Fruit fly (Drosophila melanogaster) whole organism, embryonic: ENCODE data around the gene Cyt-c-d.
A peak's percentile ranks its signal among the peaks of the same experiment; 100 is the strongest.

Source experiments
- BEAF-32 ChIP-seq: fragments of 200-800 bp; sonication (Bioruptor generic); optimal IDR thresholded peaks from 3 replicates; lab custom pipeline; 2017; ENCODE audit warnings: missing biosample characterization, missing genetic modification characterization, mild to moderate bottlenecking, moderate library complexity, missing genetic modification reagents
- CG10543 ChIP-seq: fragments of 200-800 bp; sonication (Bioruptor generic); optimal IDR thresholded peaks from 3 replicates; lab custom pipeline; 2017; ENCODE audit warnings: missing biosample characterization, mild to moderate bottlenecking, missing genetic modification characterization, moderate library complexity
- CG12391 ChIP-seq: fragments of 200-800 bp; sonication (Bioruptor generic); optimal IDR thresholded peaks from 3 replicates; lab custom pipeline; 2018; ENCODE audit warnings: missing biosample characterization, mild to moderate bottlenecking, missing genetic modification characterization, moderate library complexity
- CG13287 ChIP-seq: fragments of 200-800 bp; sonication (Bioruptor generic); IDR thresholded peaks from 2 replicates; pipeline ENCODE4 v1.3.6; 2022; ENCODE audit warnings: missing biosample characterization, missing genetic modification characterization; ENCODE audit not compliant: partially characterized antibody
- CG14860 ChIP-seq: fragments of 200-800 bp; sonication (Bioruptor generic); IDR thresholded peaks from 3 replicates; pipeline ENCODE4 v1.3.6; 2022; ENCODE audit warnings: missing biosample characterization, missing genetic modification characterization; ENCODE audit not compliant: partially characterized antibody
- CG1603 ChIP-seq: fragments of 200-800 bp; sonication (Bioruptor generic); optimal IDR thresholded peaks from 2 replicates; lab custom pipeline; 2019; ENCODE audit warnings: missing biosample characterization, mild to moderate bottlenecking, missing genetic modification characterization, moderate library complexity
- CG16813 ChIP-seq: fragments of 200-800 bp; sonication (Bioruptor generic); IDR thresholded peaks from 3 replicates; pipeline ENCODE4 v1.3.6; 2022; ENCODE audit warnings: missing biosample characterization, missing genetic modification characterization; ENCODE audit not compliant: partially characterized antibody
- CG18619 ChIP-seq: fragments of 200-800 bp; sonication (Bioruptor generic); optimal IDR thresholded peaks from 3 replicates; lab custom pipeline; 2017; ENCODE audit warnings: missing biosample characterization, mild to moderate bottlenecking, missing genetic modification characterization
- CG2116 ChIP-seq: fragments of 200-800 bp; sonication (Bioruptor generic); optimal IDR thresholded peaks from 3 replicates; lab custom pipeline; 2018; ENCODE audit warnings: missing biosample characterization, mild to moderate bottlenecking, missing genetic modification characterization
- CG2875 ChIP-seq: fragments of 200-800 bp; sonication (Bioruptor generic); optimal IDR thresholded peaks from 2 replicates; lab custom pipeline; 2017; ENCODE audit warnings: missing biosample characterization, mild to moderate bottlenecking, missing genetic modification characterization, missing genetic modification reagents
- CG33213 ChIP-seq: fragments of 200-800 bp; sonication (Bioruptor generic); optimal IDR thresholded peaks from 3 replicates; lab custom pipeline; 2016; ENCODE audit warnings: missing biosample characterization, missing genetic modification characterization
- CG6272 ChIP-seq: fragments of 200-800 bp; sonication (Bioruptor generic); IDR thresholded peaks from 2 replicates; pipeline ENCODE4 v1.3.6; 2022; ENCODE audit warnings: missing biosample characterization, missing genetic modification characterization
- CG7357 ChIP-seq: fragments of 200-800 bp; sonication (Bioruptor generic); IDR thresholded peaks from 3 replicates; pipeline ENCODE4 v1.3.6; 2022; ENCODE audit warnings: missing biosample characterization, missing genetic modification characterization
- CG7839 ChIP-seq: fragments of 200-800 bp; sonication (Bioruptor generic); optimal IDR thresholded peaks from 3 replicates; lab custom pipeline; 2018; ENCODE audit warnings: missing biosample characterization, mild to moderate bottlenecking, missing genetic modification characterization, moderate library complexity
- CG7963 ChIP-seq: fragments of 200-800 bp; sonication (Bioruptor generic); IDR thresholded peaks from 3 replicates; pipeline ENCODE4 v1.3.6; 2022; ENCODE audit warnings: missing biosample characterization, missing genetic modification characterization; ENCODE audit not compliant: partially characterized antibody
- CG8478 ChIP-seq: fragments of >200 bp; optimal IDR thresholded peaks from 2 replicates; lab custom pipeline; 2018
- Dip2 ChIP-seq: fragments of 200-800 bp; sonication (Bioruptor generic); IDR thresholded peaks from 2 replicates; pipeline ENCODE4 v1.3.6; 2022; ENCODE audit warnings: missing biosample characterization, missing genetic modification characterization
- Dp ChIP-seq: fragments of 200-800 bp; sonication (Bioruptor generic); optimal IDR thresholded peaks from 2 replicates; lab custom pipeline; 2018; ENCODE audit warnings: missing biosample characterization, mild to moderate bottlenecking, missing genetic modification characterization, moderate library complexity
- Drgx ChIP-seq: fragments of 200-800 bp; sonication (Bioruptor generic); IDR thresholded peaks from 2 replicates; pipeline ENCODE4 v1.3.6; 2022; ENCODE audit warnings: missing biosample characterization, missing genetic modification characterization
- E2f1 ChIP-seq: fragments of 200-800 bp; sonication (Bioruptor generic); IDR thresholded peaks from 2 replicates; pipeline ENCODE4 v1.3.6; 2022; ENCODE audit warnings: missing biosample characterization, missing genetic modification characterization
- HLH4C ChIP-seq: fragments of 200-800 bp; sonication (Bioruptor generic); IDR thresholded peaks from 3 replicates; pipeline ENCODE4 v1.3.6; 2022; ENCODE audit warnings: missing biosample characterization, missing genetic modification characterization; ENCODE audit not compliant: partially characterized antibody
- Hsf ChIP-seq: fragments of 200-800 bp; sonication (Bioruptor generic); optimal IDR thresholded peaks from 3 replicates; lab custom pipeline; 2016; ENCODE audit warnings: missing biosample characterization, missing genetic modification characterization
- MESR4 ChIP-seq: fragments of 200-800 bp; sonication (Bioruptor generic); optimal IDR thresholded peaks from 2 replicates; lab custom pipeline; 2018; ENCODE audit warnings: missing biosample characterization, mild to moderate bottlenecking, missing genetic modification characterization, moderate library complexity
- Opbp ChIP-seq: fragments of 200-800 bp; sonication (Bioruptor generic); IDR thresholded peaks from 3 replicates; pipeline ENCODE4 v1.3.6; 2022; ENCODE audit warnings: missing biosample characterization, missing genetic modification characterization; ENCODE audit not compliant: partially characterized antibody
- Ptx1 ChIP-seq: fragments of 200-800 bp; sonication (Bioruptor generic); IDR thresholded peaks from 2 replicates; pipeline ENCODE4 v1.3.6; 2022; ENCODE audit warnings: missing biosample characterization, missing genetic modification characterization
- Ravus ChIP-seq: fragments of 200-800 bp; sonication (Bioruptor generic); IDR thresholded peaks from 2 replicates; pipeline ENCODE4 v1.3.6; 2022; ENCODE audit warnings: missing biosample characterization, missing genetic modification characterization
- ac ChIP-seq: fragments of 200-800 bp; sonication (Bioruptor generic); optimal IDR thresholded peaks from 3 replicates; lab custom pipeline; 2017; ENCODE audit warnings: missing biosample characterization, mild to moderate bottlenecking, missing genetic modification characterization
- amos ChIP-seq: fragments of 200-800 bp; sonication (Bioruptor generic); IDR thresholded peaks from 2 replicates; pipeline ENCODE4 v1.3.6; 2022; ENCODE audit warnings: missing biosample characterization, missing genetic modification characterization; ENCODE audit not compliant: partially characterized antibody
- bsh ChIP-seq, 2 experiments: fragments of 200-800 bp; sonication (Bioruptor generic); optimal IDR thresholded peaks; 2 replicates each; lab custom pipeline; 2017 to 2018; ENCODE audit warnings: mild to moderate bottlenecking in 2 of 2, missing biosample characterization in 2 of 2, missing genetic modification characterization in 2 of 2, moderate library complexity in 1 of 2
- crol ChIP-seq: fragments of 200-800 bp; sonication (Bioruptor generic); IDR thresholded peaks from 2 replicates; pipeline ENCODE4 v1.3.6; 2022; ENCODE audit warnings: missing biosample characterization, missing genetic modification characterization
- gfzf ChIP-seq: fragments of 200-800 bp; sonication (Bioruptor generic); optimal IDR thresholded peaks from 2 replicates; lab custom pipeline; 2016; ENCODE audit warnings: missing biosample characterization, mild to moderate bottlenecking, missing genetic modification characterization, moderate library complexity
- hb ChIP-seq: fragments of 200-800 bp; sonication (Bioruptor generic); IDR thresholded peaks from 3 replicates; pipeline ENCODE4 v1.3.6; 2022; ENCODE audit warnings: missing biosample characterization, missing genetic modification characterization; ENCODE audit not compliant: partially characterized antibody
- hbn ChIP-seq: fragments of 200-800 bp; sonication (Bioruptor generic); IDR thresholded peaks from 2 replicates; pipeline ENCODE4 v1.3.6; 2022; ENCODE audit warnings: missing biosample characterization, missing genetic modification characterization; ENCODE audit not compliant: partially characterized antibody
- hkb ChIP-seq, 2 experiments: fragments of 200-800 bp in 1 of 2; fragments of >200 bp in 1 of 2; sonication (Bioruptor generic) in 1 of 2; IDR thresholded peaks in 1 of 2; optimal IDR thresholded peaks in 1 of 2; 2 replicates each; pipeline versions ENCODE4 v1.3.6 to Lab custom; 2017 to 2022; ENCODE audit warnings: missing biosample characterization in 1 of 2, missing genetic modification characterization in 1 of 2
- kay ChIP-seq: fragments of 200-800 bp; sonication (Bioruptor generic); optimal IDR thresholded peaks from 2 replicates; lab custom pipeline; 2016; ENCODE audit warnings: missing biosample characterization, missing genetic modification characterization
- maf-S ChIP-seq: fragments of 200-800 bp; sonication (Bioruptor generic); optimal IDR thresholded peaks from 2 replicates; lab custom pipeline; 2016; ENCODE audit warnings: missing biosample characterization, missing genetic modification characterization
- nau ChIP-seq: fragments of 200-800 bp; sonication (Bioruptor generic); optimal IDR thresholded peaks from 3 replicates; lab custom pipeline; 2017; ENCODE audit warnings: missing biosample characterization, mild to moderate bottlenecking, missing genetic modification characterization, missing genetic modification reagents
- pan ChIP-seq, 4 experiments: fragments of >200 bp in 3 of 4; fragments of 200-800 bp in 1 of 4; sonication (Bioruptor generic) in 1 of 4; optimal IDR thresholded peaks in 3 of 4; IDR thresholded peaks in 1 of 4; 2 replicates each; pipeline versions ENCODE4 v1.3.6 to Lab custom; 2017 to 2022; ENCODE audit warnings: missing biosample characterization in 2 of 4, missing genetic modification characterization in 2 of 4, mixed read lengths in 1 of 4
- pfk ChIP-seq: fragments of 200-800 bp; sonication (Bioruptor generic); optimal IDR thresholded peaks from 2 replicates; lab custom pipeline; 2018; ENCODE audit warnings: missing biosample characterization, mild to moderate bottlenecking, missing genetic modification characterization, moderate library complexity
- repo ChIP-seq: fragments of 200-800 bp; sonication (Bioruptor generic); optimal IDR thresholded peaks from 2 replicates; lab custom pipeline; 2016; ENCODE audit warnings: missing biosample characterization, missing genetic modification characterization
- rib ChIP-seq: fragments of 200-800 bp; sonication (Bioruptor generic); IDR thresholded peaks from 2 replicates; pipeline ENCODE4 v1.3.6; 2022; ENCODE audit warnings: missing biosample characterization, missing genetic modification characterization
- ro ChIP-seq: fragments of 200-800 bp; sonication (Bioruptor generic); IDR thresholded peaks from 2 replicates; pipeline ENCODE4 v1.3.6; 2022; ENCODE audit warnings: missing biosample characterization, missing genetic modification characterization
- salm ChIP-seq: fragments of 200-800 bp; sonication (Bioruptor generic); optimal IDR thresholded peaks from 2 replicates; lab custom pipeline; 2018; ENCODE audit warnings: missing biosample characterization, mild to moderate bottlenecking, missing genetic modification characterization
- stwl ChIP-seq: fragments of 200-800 bp; sonication (Bioruptor generic); optimal IDR thresholded peaks from 3 replicates; lab custom pipeline; 2018; ENCODE audit warnings: missing biosample characterization, mild to moderate bottlenecking, missing genetic modification characterization, moderate library complexity
- toy ChIP-seq: fragments of 200-800 bp; sonication (Bioruptor generic); IDR thresholded peaks from 2 replicates; pipeline ENCODE4 v1.3.6; 2022; ENCODE audit warnings: missing biosample characterization, missing genetic modification characterization
- trem ChIP-seq: fragments of 200-800 bp; optimal IDR thresholded peaks from 3 replicates; lab custom pipeline; 2019; ENCODE audit warnings: missing biosample characterization, mild to moderate bottlenecking, missing genetic modification characterization, moderate library complexity

The Cyt-c-d gene

dm6 chr2L:16679817-16680683 lies 35.6 kb upstream of the Cyt-c-d start, which contains the start of the genes grp and squ (continued):
- TF ChIP-seq toy (GFP tag; lab: Robert Waterston, UW) (no peak), maf-S (GFP tag; lab: Kevin White, UChicago) (no peak), pan (optimal IDR thresholded peaks at IDR 0.05; lab: Kevin White, UChicago) (no peak), pan (GFP tag; optimal IDR thresholded peaks at IDR 0.05 in 1 of 2, IDR thresholded peaks at IDR 0.05 in 1 of 2) (peak in 1 of 2 experiments; percentile 11), BEAF-32 (peak; percentile 88), CG2116 (peak; percentile 71), CG7839 (tag; lab: Kevin White, UChicago) (peak; percentile 17), CG6272 (GFP tag; lab: Robert Waterston, UW) (peak; percentile 26; the same call in 1 of the 2 replicates), pfk (GFP tag; lab: Kevin White, UChicago) (peak; percentile 9), CG13287 (GFP tag; lab: Robert Waterston, UW) (peak; percentile 95), trem (tag; lab: Kevin White, UChicago) (peak; percentile 17), nau (GFP tag; lab: Kevin White, UChicago) (peak; percentile 15), rib (GFP tag; lab: Robert Waterston, UW) (peak; percentile 36; the same call in 1 of the 2 replicates), CG8478 (no peak), E2f1 (GFP tag; lab: Robert Waterston, UW) (peak; percentile 39; the same call in 1 of the 2 replicates), Opbp (GFP tag; lab: Robert Waterston, UW) (peak; percentile 96), kay (peak; percentile 55), CG1603 (tag; lab: Kevin White, UChicago) (peak; percentile 65), Ptx1 (no peak), CG12391 (tag; lab: Kevin White, UChicago) (no peak), CG7357 (no peak), Dp (peak; percentile 68), CG14860 (GFP tag; lab: Robert Waterston, UW) (peak; percentile 97), Drgx (GFP tag; lab: Robert Waterston, UW) (no peak), CG10543 (GFP tag; lab: Kevin White, UChicago) (peak; percentile 27), hb (GFP tag; lab: Robert Waterston, UW) (peak; percentile 97), salm (tag; lab: Kevin White, UChicago) (no peak), repo (GFP tag; lab: Kevin White, UChicago) (no peak), ac (GFP tag; lab: Kevin White, UChicago) (no peak), CG16813 (GFP tag; lab: Robert Waterston, UW) (peak; percentile 97), CG33213 (GFP tag; lab: Kevin White, UChicago) (peak; percentile 39), Hsf (GFP tag; lab: Kevin White, UChicago) (peak; percentile 24), Dip2 (GFP tag; lab: Robert Waterston, UW) (no peak), crol (peak; percentile 87), stwl (tag; lab: Kevin White, UChicago) (peak; percentile 76), gfzf (GFP tag; lab: Kevin White, UChicago) (peak; percentile 83), amos (GFP tag; lab: Robert Waterston, UW) (peak; percentile 96), HLH4C (GFP tag; lab: Robert Waterston, UW) (peak; percentile 99), ro (GFP tag; lab: Robert Waterston, UW) (no peak), Ravus (no peak), bsh (GFP tag; optimal IDR thresholded peaks at IDR 0.05; lab: Kevin White, UChicago) (no peak), CG7963 (GFP tag; lab: Robert Waterston, UW) (peak; percentile 98), MESR4 (GFP tag; lab: Kevin White, UChicago) (peak; percentile 35), CG2875 (GFP tag; lab: Kevin White, UChicago) (peak; percentile 8), CG18619 (GFP tag; lab: Kevin White, UChicago) (no peak), hkb (optimal IDR thresholded peaks at IDR 0.05; lab: Kevin White, UChicago) (no peak), hkb (GFP tag; IDR thresholded peaks at IDR 0.05; lab: Robert Waterston, UW) (0 out of 2 replicates have a peak, but pooled peaks have one; percentile 8), hbn (GFP tag; lab: Robert Waterston, UW) (peak; percentile 86)
